Worm (Caenorhabditis elegans): ENCODE measurements around the gene fut-4.

fut-4 gene

DNA sequence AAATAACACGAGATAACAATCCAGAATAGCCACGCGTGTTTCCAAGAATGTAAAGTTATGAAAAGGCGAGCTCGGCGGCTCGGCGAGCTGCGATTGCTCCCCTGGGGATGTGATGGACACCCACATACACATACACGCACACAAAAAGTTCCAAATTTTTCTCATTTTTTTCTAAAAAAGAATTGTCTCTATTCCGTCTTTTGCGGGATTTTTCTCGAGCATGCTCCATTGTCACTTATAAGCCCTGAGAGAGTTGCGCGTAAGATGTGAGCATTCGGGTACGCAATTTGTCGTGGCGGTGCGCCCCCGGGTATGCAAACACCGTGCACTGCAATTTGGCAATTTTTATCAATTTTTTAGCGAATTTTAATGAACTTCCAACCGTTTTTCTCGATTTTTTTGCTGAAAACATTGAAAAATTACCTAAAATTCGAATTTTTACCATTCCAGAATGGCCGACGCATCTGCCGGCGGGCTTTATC is 35.3 kb downstream of the fut-4 start, which contains the start of the genes F08D12.12 and srpa-72:
F08D12.12 (minus strand) TSS at position 51 of the 482 bp plus-strand sequence.
srpa-72 (plus strand) TSS at position 451 of the 482 bp plus-strand sequence.
- TF ChIP-seq unc-30 (tag; optimal IDR thresholded peaks at IDR 0.05) = no peak
- no peak for TF ChIP-seq nhr-237 (tag; optimal IDR thresholded peaks at IDR 0.05)
- no peak for TF ChIP-seq hlh-17 (GFP tag; optimal IDR thresholded peaks at IDR 0.05; ENCODE audit: borderline replicate concordance)
- TF ChIP-seq Y116A8C.19 (tag; optimal IDR thresholded peaks at IDR 0.05; ENCODE audit: borderline replicate concordance) = no peak
- TF ChIP-seq tlp-1 (tag; optimal IDR thresholded peaks at IDR 0.05) = no peak
- no peak for TF ChIP-seq nhr-20 (tag; optimal IDR thresholded peaks at IDR 0.05)
- TF ChIP-seq xbp-1 (tag; optimal IDR thresholded peaks at IDR 0.05) = peak; percentile 27
- no peak for TF ChIP-seq ztf-4 (tag; optimal IDR thresholded peaks at IDR 0.05)
- TF ChIP-seq nhr-85 (tag) = no peak
- TF ChIP-seq mef-2 (tag; optimal IDR thresholded peaks at IDR 0.05) = no peak
- TF ChIP-seq unc-86 (tag; optimal IDR thresholded peaks at IDR 0.05) = no peak
- no peak for TF ChIP-seq ztf-11 (tag; optimal IDR thresholded peaks at IDR 0.05)
- no peak for TF ChIP-seq C04F5.9 (tag; optimal IDR thresholded peaks at IDR 0.05)
- no peak for TF ChIP-seq nhr-84 (tag; optimal IDR thresholded peaks at IDR 0.05)
- TF ChIP-seq unc-130 (tag; optimal IDR thresholded peaks at IDR 0.05) = peak; percentile 64
- TF ChIP-seq lin-13 (GFP tag; optimal IDR thresholded peaks at IDR 0.05) = peak; percentile 27
- TF ChIP-seq sptf-1 (tag; optimal IDR thresholded peaks at IDR 0.05) = no peak
- TF ChIP-seq mdl-1 (tag; optimal IDR thresholded peaks at IDR 0.05) = peak in 1 of 2 experiments; percentile 18
- no peak for TF ChIP-seq nhr-28 (tag; optimal IDR thresholded peaks at IDR 0.05)
- no peak for TF ChIP-seq nhr-47 (tag; optimal IDR thresholded peaks at IDR 0.05)
- TF ChIP-seq lir-3 (tag; optimal IDR thresholded peaks at IDR 0.05; ENCODE audit: poor library complexity) = no peak
- TF ChIP-seq mep-1 (tag; optimal IDR thresholded peaks at IDR 0.05) = no peak
- TF ChIP-seq snu-23 (GFP tag; optimal IDR thresholded peaks at IDR 0.05) = peak; percentile 48
- TF ChIP-seq ceh-8 (GFP tag; optimal IDR thresholded peaks at IDR 0.05) = no peak
- no peak for TF ChIP-seq zag-1 (tag; optimal IDR thresholded peaks at IDR 0.05)
- TF ChIP-seq efl-3 (GFP tag; optimal IDR thresholded peaks at IDR 0.05) = no peak
- TF ChIP-seq lin-39 (tag; optimal IDR thresholded peaks at IDR 0.05) = no peak
- peak; percentile 23 for TF ChIP-seq nhr-19 (GFP tag; conservative IDR thresholded peaks at IDR 0.05)
- TF ChIP-seq pqm-1 (tag; optimal IDR thresholded peaks at IDR 0.05) = no peak
- TF ChIP-seq ets-5 (GFP tag; IDR thresholded peaks at IDR 0.05) = no peak
- no peak for TF ChIP-seq nhr-76 (tag; optimal IDR thresholded peaks at IDR 0.05)
- TF ChIP-seq swsn-7 (tag; optimal IDR thresholded peaks at IDR 0.05) = peak; percentile 10
- no peak for TF ChIP-seq elt-3 (tag; optimal IDR thresholded peaks at IDR 0.05)
- no peak for TF ChIP-seq skn-1 (tag; optimal IDR thresholded peaks at IDR 0.05)
- no peak for TF ChIP-seq sup-37 (GFP tag; optimal IDR thresholded peaks at IDR 0.05)
- no peak for TF ChIP-seq egl-13 (tag; optimal IDR thresholded peaks at IDR 0.05)
- no peak for TF ChIP-seq unc-62 (GFP tag; optimal IDR thresholded peaks at IDR 0.05)
- no peak for TF ChIP-seq nhr-11 (tag; optimal IDR thresholded peaks at IDR 0.05)
- no peak for TF ChIP-seq aha-1 (tag; optimal IDR thresholded peaks at IDR 0.05)
- TF ChIP-seq aly-2 (tag; optimal IDR thresholded peaks at IDR 0.05) = no peak
- TF ChIP-seq lin-15B (tag; optimal IDR thresholded peaks at IDR 0.05) = peak; percentile 15
- no peak for TF ChIP-seq nhr-90 (tag; optimal IDR thresholded peaks at IDR 0.05; ENCODE audit: poor library complexity)
- no peak for TF ChIP-seq hpl-2 (GFP tag; optimal IDR thresholded peaks at IDR 0.05)
- no peak for TF ChIP-seq grh-1 (GFP tag; IDR thresholded peaks at IDR 0.05)
- no peak for TF ChIP-seq ces-1 (GFP tag; optimal IDR thresholded peaks at IDR 0.05)
- TF ChIP-seq fkh-10 (GFP tag; optimal IDR thresholded peaks at IDR 0.05) = no peak
- peak in 2 of 3 experiments; percentile 27 to 41 for TF ChIP-seq ceh-82 (tag; optimal IDR thresholded peaks at IDR 0.05)
- peak; percentile 29 to 61 for TF ChIP-seq lin-35 (GFP tag; optimal IDR thresholded peaks at IDR 0.05)
- no peak for TF ChIP-seq dsc-1 (tag; optimal IDR thresholded peaks at IDR 0.05)
- TF ChIP-seq pag-3 (tag; optimal IDR thresholded peaks at IDR 0.05; ENCODE audit: borderline replicate concordance, insufficient read depth) = no peak
- TF ChIP-seq F16B12.6 (tag; optimal IDR thresholded peaks at IDR 0.05) = peak; percentile 91
- TF ChIP-seq unc-98 (GFP tag; IDR thresholded peaks at IDR 0.05) = no peak
- peak; percentile 18; the same call in 1 of the 2 replicates for TF ChIP-seq isw-1 (GFP tag; IDR thresholded peaks at IDR 0.05)
- peak; percentile 42 for TF ChIP-seq C16A3.4 (tag; optimal IDR thresholded peaks at IDR 0.05)
